Fruit fly (Drosophila melanogaster) whole organism, pupa: Measurements from ENCODE around the gene CG18788.

ENCODE experiments used
- CG10348 ChIP-seq: fragments of 200-800 bp; sonication (Bioruptor generic); IDR thresholded peaks from 2 replicates; pipeline ENCODE4 v1.3.6; 2022; ENCODE audit warnings: missing biosample characterization, missing genetic modification characterization
- CG12605 ChIP-seq: fragments of 200-800 bp; sonication (Bioruptor generic); IDR thresholded peaks from 2 replicates; pipeline ENCODE4 v1.3.6; 2022; ENCODE audit warnings: missing biosample characterization, missing genetic modification characterization
- CG13204 ChIP-seq: fragments of 200-800 bp; sonication (Bioruptor generic); optimal IDR thresholded peaks from 2 replicates; lab custom pipeline; 2018; ENCODE audit warnings: missing biosample characterization, mild to moderate bottlenecking, missing genetic modification characterization, moderate library complexity
- CG14655 ChIP-seq: fragments of 200-800 bp; sonication (Bioruptor generic); optimal IDR thresholded peaks from 3 replicates; lab custom pipeline; 2017; ENCODE audit warnings: mild to moderate bottlenecking, missing biosample characterization, missing genetic modification reagents, missing genetic modification characterization
- CG15710 ChIP-seq: fragments of 200-800 bp; sonication (Bioruptor generic); optimal IDR thresholded peaks from 2 replicates; lab custom pipeline; 2018; ENCODE audit warnings: missing biosample characterization, mild to moderate bottlenecking, missing genetic modification characterization, moderate library complexity
- CG17806 ChIP-seq: fragments of 200-800 bp; sonication (Bioruptor generic); optimal IDR thresholded peaks from 2 replicates; lab custom pipeline; 2018; ENCODE audit warnings: missing biosample characterization, mild to moderate bottlenecking, missing genetic modification characterization, moderate library complexity
- CG32121 ChIP-seq: fragments of 200-800 bp; sonication (Bioruptor generic); IDR thresholded peaks from 2 replicates; pipeline ENCODE4 v1.3.6; 2022; ENCODE audit warnings: missing biosample characterization, missing genetic modification characterization
- CG34367 ChIP-seq: fragments of 200-800 bp; sonication (Bioruptor generic); optimal IDR thresholded peaks from 2 replicates; lab custom pipeline; 2018; ENCODE audit warnings: missing biosample characterization, mild to moderate bottlenecking, missing genetic modification characterization
- CG4496 ChIP-seq: fragments of 200-800 bp; sonication (Bioruptor generic); IDR thresholded peaks from 3 replicates; pipeline ENCODE4 v1.3.6; 2022; ENCODE audit warnings: missing biosample characterization, missing genetic modification characterization
- CG8159 ChIP-seq: fragments of 200-800 bp; sonication (Bioruptor generic); optimal IDR thresholded peaks from 3 replicates; lab custom pipeline; 2018; ENCODE audit warnings: missing biosample characterization, mild to moderate bottlenecking, missing genetic modification characterization, moderate library complexity
- CG8301 ChIP-seq: fragments of 200-800 bp; sonication (Bioruptor generic); optimal IDR thresholded peaks from 2 replicates; lab custom pipeline; 2018; ENCODE audit warnings: missing biosample characterization, mild to moderate bottlenecking, missing genetic modification characterization
- CG9948 ChIP-seq: fragments of 200-800 bp; sonication (Bioruptor generic); optimal IDR thresholded peaks from 2 replicates; lab custom pipeline; 2018; ENCODE audit warnings: missing biosample characterization, mild to moderate bottlenecking, missing genetic modification characterization, moderate library complexity
- D1 ChIP-seq: fragments of 200-800 bp; sonication (Bioruptor generic); optimal IDR thresholded peaks from 2 replicates; lab custom pipeline; 2018; ENCODE audit warnings: missing biosample characterization, mild to moderate bottlenecking, missing genetic modification characterization, moderate library complexity
- EcR ChIP-seq: fragments of 200-800 bp; sonication (Bioruptor generic); optimal IDR thresholded peaks from 3 replicates; lab custom pipeline; 2019; ENCODE audit warnings: missing biosample characterization, missing genetic modification characterization, mild to moderate bottlenecking, moderate library complexity, missing genetic modification reagents
- Ets98B ChIP-seq: fragments of 200-800 bp; sonication (Bioruptor generic); IDR thresholded peaks from 2 replicates; pipeline ENCODE4 v1.3.6; 2022; ENCODE audit warnings: missing biosample characterization, missing genetic modification characterization
- Pif1A ChIP-seq: fragments of 200-800 bp; sonication (Bioruptor generic); optimal IDR thresholded peaks from 3 replicates; lab custom pipeline; 2016; ENCODE audit warnings: missing biosample characterization, missing genetic modification characterization
- Pif1B ChIP-seq: fragments of 200-800 bp; sonication (Bioruptor generic); optimal IDR thresholded peaks from 3 replicates; lab custom pipeline; 2016; ENCODE audit warnings: missing biosample characterization, missing genetic modification characterization
- Snoo ChIP-seq: fragments of 200-800 bp; sonication (Bioruptor generic); optimal IDR thresholded peaks from 3 replicates; lab custom pipeline; 2017; ENCODE audit warnings: missing biosample characterization, mild to moderate bottlenecking, missing genetic modification characterization, inconsistent platforms
- fd96Ca ChIP-seq: fragments of 200-800 bp; sonication (Bioruptor generic); IDR thresholded peaks from 3 replicates; pipeline ENCODE4 v1.3.6; 2022; ENCODE audit warnings: missing biosample characterization, missing genetic modification characterization
- gl ChIP-seq: fragments of 200-800 bp; sonication (Bioruptor generic); optimal IDR thresholded peaks from 2 replicates; lab custom pipeline; 2018; ENCODE audit warnings: missing biosample characterization, mild to moderate bottlenecking, missing genetic modification characterization
- rn ChIP-seq: fragments of 200-800 bp; sonication (Bioruptor generic); IDR thresholded peaks from 2 replicates; pipeline ENCODE4 v1.3.6; 2022; ENCODE audit warnings: missing biosample characterization, missing genetic modification characterization

Gene CG18788

DNA sequence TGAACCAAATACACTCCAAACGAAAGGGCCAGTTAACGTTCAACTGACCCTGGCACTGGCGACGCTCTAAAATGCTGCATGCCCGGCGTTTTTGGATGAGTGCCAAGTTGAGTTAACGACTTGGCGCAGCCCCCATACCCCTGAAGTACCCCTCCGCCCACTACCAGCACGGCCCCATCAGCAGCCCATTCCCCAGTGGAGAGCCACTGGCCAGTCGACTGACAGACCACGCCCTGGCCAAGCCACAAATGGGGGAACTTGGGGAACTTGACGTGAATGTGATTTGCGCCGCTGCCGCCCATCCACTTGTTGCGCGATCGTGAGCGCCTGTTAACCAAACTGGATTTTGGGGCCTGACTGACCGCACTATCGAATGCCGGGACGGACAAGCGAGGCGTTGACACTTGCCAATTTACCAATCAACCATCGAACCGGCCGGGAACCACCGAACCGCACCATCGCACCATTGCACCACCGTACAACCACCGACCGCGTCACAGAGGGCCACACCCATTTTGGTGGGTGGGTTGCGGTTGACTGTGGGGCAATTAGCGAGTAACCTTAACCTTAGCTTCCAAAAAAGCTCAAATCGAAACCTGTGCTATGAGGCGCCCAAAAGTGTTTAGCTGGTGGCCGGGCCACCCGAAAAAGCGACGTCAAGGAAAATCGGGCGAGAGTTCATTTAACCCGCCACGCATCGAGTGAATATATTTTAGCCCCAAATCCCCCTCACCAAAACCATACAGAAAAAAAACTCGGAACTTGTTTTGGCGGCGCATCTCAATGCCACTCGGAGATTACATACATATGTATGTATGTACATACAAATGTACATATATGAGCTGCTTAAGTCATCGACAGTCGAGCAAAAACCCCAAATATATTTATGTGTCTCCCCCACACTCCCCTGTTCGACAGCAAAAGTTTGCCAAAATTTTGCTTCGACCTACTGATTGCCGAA lies 28.3 kb upstream of the CG18788 start:
- TF ChIP-seq rn (GFP tag; lab: Robert Waterston, UW) (no peak), gl (no peak), D1 (tag; lab: Kevin White, UChicago) (no peak), CG10348 (GFP tag; lab: Robert Waterston, UW) (no peak), CG15710 (tag; lab: Kevin White, UChicago) (no peak), Snoo (tag; lab: Kevin White, UChicago) (peak; percentile 9), CG13204 (GFP tag; lab: Kevin White, UChicago) (peak; percentile 80), EcR (GFP tag; lab: Kevin White, UChicago) (peak; percentile 92)

DNA sequence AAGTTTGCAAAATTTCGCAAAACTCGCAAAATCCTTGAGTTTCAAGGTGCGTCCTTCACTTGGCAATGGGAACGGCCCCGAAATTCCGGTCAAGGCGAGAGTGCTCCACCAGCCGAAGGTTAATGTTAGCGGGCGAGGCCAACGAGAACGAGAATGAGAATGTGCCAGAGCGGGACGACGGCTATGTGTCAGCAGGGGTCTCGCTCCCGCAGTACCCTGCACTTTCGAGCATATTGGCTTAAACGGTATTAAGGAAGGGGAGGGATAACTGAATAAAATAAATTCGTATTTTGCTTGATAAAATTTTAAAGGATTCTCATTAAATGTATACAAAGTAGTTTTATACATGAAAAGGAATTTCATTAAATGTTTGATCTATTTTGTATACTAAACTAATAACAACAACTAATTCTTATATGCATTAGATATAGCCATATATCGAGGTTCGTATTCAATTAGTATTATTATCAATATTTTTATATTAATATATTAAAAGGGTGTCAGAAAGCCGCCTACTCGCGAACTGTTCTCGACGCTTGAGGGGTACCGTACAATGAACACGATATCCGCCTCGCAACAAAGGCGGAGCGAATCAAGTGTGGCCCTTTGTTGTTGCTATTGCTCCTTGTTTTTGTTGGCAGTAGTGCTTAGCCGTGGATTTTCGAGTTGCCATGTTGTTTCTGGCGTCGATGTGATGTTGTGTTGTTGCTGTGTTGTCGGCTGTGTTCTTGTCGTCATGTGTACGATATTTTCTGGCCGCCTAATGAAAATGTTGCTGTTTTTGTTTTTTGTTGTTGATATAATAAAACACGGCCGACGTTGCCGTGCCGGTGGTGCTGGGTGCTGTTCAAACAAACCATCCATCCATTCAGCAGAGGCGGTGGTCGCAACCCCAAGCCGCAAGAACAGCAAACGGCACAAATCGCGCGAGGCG lies 27.3 kb upstream of the CG18788 start:
- no peak for TF ChIP-seq EcR (GFP tag; lab: Kevin White, UChicago)
- TF ChIP-seq CG13204 (GFP tag; lab: Kevin White, UChicago) = peak; percentile 48
- TF ChIP-seq rn (GFP tag; lab: Robert Waterston, UW) = no peak
- peak; percentile 94 for TF ChIP-seq CG9948 (tag; lab: Kevin White, UChicago)
- TF ChIP-seq CG14655 (GFP tag; lab: Kevin White, UChicago) = peak; percentile 95
- peak; percentile 27 for TF ChIP-seq gl
- peak; percentile 87 for TF ChIP-seq D1 (tag; lab: Kevin White, UChicago)
- peak; percentile 87 for TF ChIP-seq Pif1B (GFP tag; lab: Kevin White, UChicago)
- no peak for TF ChIP-seq CG32121 (GFP tag; lab: Robert Waterston, UW)
- TF ChIP-seq Snoo (tag; lab: Kevin White, UChicago) = peak; percentile 87
- TF ChIP-seq CG17806 (tag; lab: Kevin White, UChicago) = peak; percentile 90
- TF ChIP-seq CG4496 (GFP tag; lab: Robert Waterston, UW) = no peak
- no peak for TF ChIP-seq CG12605 (GFP tag; lab: Robert Waterston, UW)
- peak; percentile 75 for TF ChIP-seq Pif1A (GFP tag; lab: Kevin White, UChicago)
- TF ChIP-seq CG8301 = peak; percentile 90
- peak; percentile 94 for TF ChIP-seq CG15710 (tag; lab: Kevin White, UChicago)
- peak; percentile 85 for TF ChIP-seq CG34367
- TF ChIP-seq CG10348 (GFP tag; lab: Robert Waterston, UW) = no peak
- no peak for TF ChIP-seq Ets98B (GFP tag; lab: Robert Waterston, UW)
- no peak for TF ChIP-seq fd96Ca
- peak; percentile 97 for TF ChIP-seq CG8159

DNA sequence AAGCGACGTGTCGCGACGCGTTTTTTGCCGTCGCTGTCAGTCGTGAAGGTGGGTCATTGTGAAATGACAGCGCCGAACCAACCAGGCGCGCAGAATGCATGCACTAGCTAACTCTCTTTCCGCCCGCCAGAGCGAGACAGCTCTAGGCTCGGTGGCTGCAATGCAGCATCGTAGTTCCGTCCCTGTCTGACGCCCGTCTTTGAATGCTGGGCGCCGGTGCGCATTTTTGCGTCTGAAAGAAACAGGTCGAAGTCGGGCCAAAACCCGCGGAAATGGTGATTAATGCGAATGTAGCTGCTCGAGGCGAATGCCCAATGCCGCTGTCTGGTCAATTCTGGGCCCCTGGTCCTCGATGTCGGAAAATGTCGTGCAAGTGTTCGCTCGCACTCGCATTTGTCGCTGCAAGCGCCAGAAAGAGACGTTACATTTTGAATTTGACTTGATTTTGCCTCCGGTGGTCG lies 26.6 kb upstream of the CG18788 start:
- TF ChIP-seq CG14655 (GFP tag; lab: Kevin White, UChicago) (peak; percentile 70), CG8301 (peak; percentile 77), CG34367 (peak; percentile 51), Pif1A (GFP tag; lab: Kevin White, UChicago) (peak; percentile 68), EcR (GFP tag; lab: Kevin White, UChicago) (peak; percentile 98), CG10348 (GFP tag; lab: Robert Waterston, UW) (no peak), rn (GFP tag; lab: Robert Waterston, UW) (no peak), CG13204 (GFP tag; lab: Kevin White, UChicago) (peak; percentile 97), CG8159 (peak; percentile 36), CG17806 (tag; lab: Kevin White, UChicago) (peak; percentile 27), Snoo (tag; lab: Kevin White, UChicago) (peak; percentile 84), gl (peak; percentile 74), Pif1B (GFP tag; lab: Kevin White, UChicago) (peak; percentile 67), CG15710 (tag; lab: Kevin White, UChicago) (peak; percentile 53), D1 (tag; lab: Kevin White, UChicago) (no peak), CG9948 (tag; lab: Kevin White, UChicago) (peak; percentile 17), CG4496 (GFP tag; lab: Robert Waterston, UW) (no peak)

DNA sequence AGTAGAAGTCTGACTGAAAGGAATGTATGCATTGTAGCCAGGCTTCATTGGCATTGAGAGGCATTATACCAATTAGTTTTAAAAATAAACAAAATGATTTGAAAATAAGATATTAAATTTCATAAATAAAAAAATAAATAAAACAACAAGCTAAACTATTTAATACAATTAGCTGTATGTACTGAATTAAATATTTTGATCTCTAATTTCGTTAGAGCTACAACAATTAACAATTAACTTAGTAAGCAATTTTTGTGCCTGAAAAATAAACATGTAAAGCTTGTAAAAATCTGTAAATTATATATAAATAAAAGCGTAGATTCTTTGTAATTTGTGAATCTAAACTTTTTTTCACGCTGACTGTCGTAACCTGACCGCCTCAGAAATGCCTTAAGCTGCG lies 26.1 kb upstream of the CG18788 start, which contains the start of gene Rh5:
TSS of gene Rh5 (plus strand) at position 301 of the 400 bp plus-strand sequence.
- TF ChIP-seq CG9948 (tag; lab: Kevin White, UChicago) (no peak), fd96Ca (no peak), CG10348 (GFP tag; lab: Robert Waterston, UW) (no peak), Pif1A (GFP tag; lab: Kevin White, UChicago) (no peak), CG32121 (GFP tag; lab: Robert Waterston, UW) (no peak), gl (no peak), CG14655 (GFP tag; lab: Kevin White, UChicago) (no peak), Ets98B (GFP tag; lab: Robert Waterston, UW) (no peak), rn (GFP tag; lab: Robert Waterston, UW) (no peak), Pif1B (GFP tag; lab: Kevin White, UChicago) (no peak), CG17806 (tag; lab: Kevin White, UChicago) (no peak), Snoo (tag; lab: Kevin White, UChicago) (no peak), CG4496 (GFP tag; lab: Robert Waterston, UW) (no peak), CG15710 (tag; lab: Kevin White, UChicago) (no peak), CG13204 (GFP tag; lab: Kevin White, UChicago) (no peak), CG34367 (no peak), CG12605 (GFP tag; lab: Robert Waterston, UW) (no peak), CG8159 (no peak)
- TF ChIP-seq, all 21 proteins: peak for 0
